Fruit fly (Drosophila melanogaster): ENCODE data around the gene Cog4.

Cog4 gene

dm6 chr2L:10474268-10474678, 14.1 kb downstream of the Cog4 start, which contains the start of gene RluA-1 (continued):
- peak; percentile 95 to 97 for TF ChIP-seq chif (GFP tag; optimal IDR thresholded peaks at IDR 0.05)
- peak in 1 of 2 experiments; percentile 85 for TF ChIP-seq tll (GFP tag; optimal IDR thresholded peaks at IDR 0.05)
- TF ChIP-seq Myb (GFP tag; optimal IDR thresholded peaks at IDR 0.05), result peak; percentile 70
- peak; percentile 100 for TF ChIP-seq CG34422 (GFP tag; IDR thresholded peaks at IDR 0.05)
- TF ChIP-seq CG6689 (GFP tag; IDR thresholded peaks at IDR 0.05), result peak; percentile 99
- peak; percentile 86 for TF ChIP-seq ftz-f1 (GFP tag; optimal IDR thresholded peaks at IDR 0.05)
- TF ChIP-seq CG8924 (tag; optimal IDR thresholded peaks at IDR 0.05), result peak; percentile 100
- peak; percentile 99 for TF ChIP-seq CG1233 (GFP tag; optimal IDR thresholded peaks at IDR 0.05)
- TF ChIP-seq btn (GFP tag; optimal IDR thresholded peaks at IDR 0.05), result peak; percentile 89
- peak; percentile 99 for TF ChIP-seq tap (tag; optimal IDR thresholded peaks at IDR 0.05)
- TF ChIP-seq bigmax (GFP tag; optimal IDR thresholded peaks at IDR 0.05), result peak; percentile 80
- peak; percentile 99 for TF ChIP-seq CG4424 (GFP tag; optimal IDR thresholded peaks at IDR 0.05)
- TF ChIP-seq amos (GFP tag; IDR thresholded peaks at IDR 0.05; ENCODE audit: partially characterized antibody), result peak; percentile 50
- TF ChIP-seq az2 (GFP tag; optimal IDR thresholded peaks at IDR 0.05), result peak; percentile 100
- peak; percentile 99 for TF ChIP-seq CG31441 (GFP tag; IDR thresholded peaks at IDR 0.05)
- TF ChIP-seq otp (GFP tag; IDR thresholded peaks at IDR 0.05), result peak; percentile 99
- TF ChIP-seq gsb-n (tag; optimal IDR thresholded peaks at IDR 0.05), result peak; percentile 100
- TF ChIP-seq CG3163 (GFP tag; optimal IDR thresholded peaks at IDR 0.05), result peak; percentile 76
- peak; percentile 64 for TF ChIP-seq p53 (GFP tag; optimal IDR thresholded peaks at IDR 0.05)
- peak; percentile 99 for TF ChIP-seq CG18599 (GFP tag; optimal IDR thresholded peaks at IDR 0.05)
- peak; percentile 56; the same call in 2 of the 3 replicates for TF ChIP-seq Doc3 (GFP tag; IDR thresholded peaks at IDR 0.05; ENCODE audit: partially characterized antibody)
- TF ChIP-seq CG5180 (GFP tag; optimal IDR thresholded peaks at IDR 0.05), result peak; percentile 96
- TF ChIP-seq en (GFP tag; optimal IDR thresholded peaks at IDR 0.05), result peak; percentile 89
- peak; percentile 98 for TF ChIP-seq lilli (GFP tag; optimal IDR thresholded peaks at IDR 0.05)
- peak; percentile 99 for TF ChIP-seq Ptx1 (GFP tag; IDR thresholded peaks at IDR 0.05)
- peak; percentile 98 for TF ChIP-seq Six4 (GFP tag; optimal IDR thresholded peaks at IDR 0.05)
- TF ChIP-seq phol (tag; optimal IDR thresholded peaks at IDR 0.05), result peak; percentile 99
- TF ChIP-seq twi (tag; optimal IDR thresholded peaks at IDR 0.05), result peak; percentile 99
- peak; percentile 93 for TF ChIP-seq CG4282 (GFP tag; optimal IDR thresholded peaks at IDR 0.05)
- TF ChIP-seq E2f2 (GFP tag; IDR thresholded peaks at IDR 0.05), result peak; percentile 94
- peak; percentile 68 for TF ChIP-seq slp2 (GFP tag; optimal IDR thresholded peaks at IDR 0.05)
- peak; percentile 79 for TF ChIP-seq emc (GFP tag; optimal IDR thresholded peaks at IDR 0.05)
- peak; percentile 99 for TF ChIP-seq CrebB (tag; optimal IDR thresholded peaks at IDR 0.05)
- peak; percentile 92 for TF ChIP-seq Ets97D (GFP tag; optimal IDR thresholded peaks at IDR 0.05)
- peak; percentile 99 for TF ChIP-seq CG14441 (GFP tag; IDR thresholded peaks at IDR 0.05)
- peak; percentile 100 for TF ChIP-seq stc (GFP tag; IDR thresholded peaks at IDR 0.05)
- peak; percentile 87 for TF ChIP-seq disco-r (GFP tag; optimal IDR thresholded peaks at IDR 0.05)
- peak; percentile 98 for TF ChIP-seq Rx (GFP tag; IDR thresholded peaks at IDR 0.05)
- peak; percentile 88 for TF ChIP-seq CG8944 (GFP tag; optimal IDR thresholded peaks at IDR 0.05)
- TF ChIP-seq CG6813 (GFP tag; optimal IDR thresholded peaks at IDR 0.05), result peak; percentile 99
- peak; percentile 86 for TF ChIP-seq fu2 (GFP tag; optimal IDR thresholded peaks at IDR 0.05)
- TF ChIP-seq pzg (GFP tag; optimal IDR thresholded peaks at IDR 0.05), result peak; percentile 26
- TF ChIP-seq CG5245 (GFP tag; optimal IDR thresholded peaks at IDR 0.05), result peak; percentile 99
- TF ChIP-seq CkIIα-i1 (GFP tag; IDR thresholded peaks at IDR 0.05), result no peak
- peak; percentile 94 for TF ChIP-seq CG6654 (GFP tag; optimal IDR thresholded peaks at IDR 0.05)
- TF ChIP-seq repo (GFP tag; optimal IDR thresholded peaks at IDR 0.05), result peak; percentile 75
- TF ChIP-seq CG17385 (GFP tag; optimal IDR thresholded peaks at IDR 0.05), result peak; percentile 99
- TF ChIP-seq Oaz (GFP tag; IDR thresholded peaks at IDR 0.05), result peak; percentile 97
- TF ChIP-seq CG8359 (GFP tag; optimal IDR thresholded peaks at IDR 0.05; ENCODE audit: borderline replicate concordance), result peak; percentile 96
- peak; percentile 98 for TF ChIP-seq tio (GFP tag; optimal IDR thresholded peaks at IDR 0.05)
- no peak for TF ChIP-seq cad (GFP tag; optimal IDR thresholded peaks at IDR 0.05)

All from whole organism, embryonic.